Worm (Caenorhabditis elegans) whole organism, L3 larva: ENCODE results near the gene srh-251.

Experiments
- ceh-16 ChIP-seq: sonication (generic microtip); optimal IDR thresholded peaks from 2 replicates; lab custom pipeline; 2017; ENCODE audit warnings: missing biosample characterization, missing genetic modification characterization
- elt-3 ChIP-seq, 3 experiments: fragments of 150-350 bp in 1 of 3; sonication (generic microtip) in 2 of 3; optimal IDR thresholded peaks; 2 replicates in 2 of 3; 4 replicates in 1 of 3; lab custom pipeline; 2014 to 2017; ENCODE audit warnings: missing biosample characterization in 3 of 3, missing genetic modification characterization in 3 of 3
- lin-15B ChIP-seq: fragments of 150-350 bp; optimal IDR thresholded peaks from 2 replicates; lab custom pipeline; 2014; ENCODE audit warnings: missing biosample characterization, missing genetic modification characterization
- mdl-1 ChIP-seq: fragments of 150-350 bp; optimal IDR thresholded peaks from 2 replicates; lab custom pipeline; 2014; ENCODE audit warnings: missing biosample characterization, missing genetic modification characterization
- nhr-11 ChIP-seq: fragments of 150-350 bp; optimal IDR thresholded peaks from 2 replicates; lab custom pipeline; 2014; ENCODE audit warnings: missing biosample characterization, missing genetic modification characterization
- nhr-12 ChIP-seq: fragments of 150-350 bp; optimal IDR thresholded peaks from 2 replicates; lab custom pipeline; 2014; ENCODE audit warnings: missing biosample characterization, missing genetic modification characterization
- nhr-28 ChIP-seq: fragments of 150-350 bp; optimal IDR thresholded peaks from 2 replicates; lab custom pipeline; 2014; ENCODE audit warnings: missing biosample characterization, missing genetic modification characterization
- nhr-43 ChIP-seq: sonication (generic microtip); optimal IDR thresholded peaks from 2 replicates; lab custom pipeline; 2016; ENCODE audit warnings: mild to moderate bottlenecking, missing genetic modification characterization, missing compliant biosample characterization; ENCODE audit not compliant: poor library complexity, severe bottlenecking
- pha-4 ChIP-seq: fragments of 150-350 bp; optimal IDR thresholded peaks from 2 replicates; lab custom pipeline; 2014; ENCODE audit warnings: missing biosample characterization, missing genetic modification reagents, missing genetic modification characterization
- pqm-1 ChIP-seq: fragments of 150-350 bp; optimal IDR thresholded peaks from 2 replicates; lab custom pipeline; 2017; ENCODE audit warnings: missing biosample characterization, missing genetic modification characterization, inconsistent platforms
- snpc-4 ChIP-seq: fragments of 150-350 bp; optimal IDR thresholded peaks from 2 replicates; lab custom pipeline; 2014; ENCODE audit warnings: missing biosample characterization, missing genetic modification characterization
- unc-39 ChIP-seq: sonication (generic microtip); optimal IDR thresholded peaks from 4 replicates; lab custom pipeline; 2017; ENCODE audit warnings: missing biosample characterization, missing genetic modification characterization
- unc-62 ChIP-seq: fragments of 150-350 bp; sonication (generic microtip); optimal IDR thresholded peaks from 4 replicates; lab custom pipeline; 2014; ENCODE audit warnings: missing biosample characterization, missing genetic modification reagents, missing genetic modification characterization
- zag-1 ChIP-seq: fragments of 150-350 bp; optimal IDR thresholded peaks from 2 replicates; lab custom pipeline; 2014; ENCODE audit warnings: missing biosample characterization, missing genetic modification characterization

DNA sequence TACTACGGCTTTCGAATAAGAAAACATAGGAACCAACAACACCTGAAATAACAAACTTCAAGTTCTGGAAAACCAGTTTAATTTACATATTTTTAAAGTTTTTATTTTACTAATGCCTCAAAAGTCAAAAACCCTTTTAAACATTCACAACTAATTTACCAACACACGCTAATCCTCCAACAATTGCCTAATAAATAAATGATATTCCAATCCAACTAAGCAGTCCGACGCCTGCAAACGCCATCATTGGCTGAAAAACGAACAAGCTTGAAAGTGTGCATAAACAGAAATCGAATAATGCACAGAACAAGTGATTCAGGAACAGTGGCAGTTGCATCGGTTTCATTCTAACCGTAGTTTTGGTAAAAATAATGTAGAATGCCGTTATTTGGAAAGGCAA lies 11.9 kb downstream of the srh-251 start:
- TF ChIP-seq unc-62 (no peak), mdl-1 (tag; lab: Kevin White, UChicago) (no peak), pqm-1 (tag; lab: Kevin White, UChicago) (no peak), zag-1 (tag; lab: Kevin White, UChicago) (no peak), nhr-12 (tag; lab: Kevin White, UChicago) (no peak), nhr-43 (tag; lab: Kevin White, UChicago) (no peak), nhr-28 (tag; lab: Kevin White, UChicago) (no peak), nhr-11 (tag; lab: Kevin White, UChicago) (no peak), pha-4 (tag; lab: Kevin White, UChicago) (no peak), lin-15B (tag; lab: Kevin White, UChicago) (no peak), ceh-16 (tag; lab: Kevin White, UChicago) (no peak), unc-39 (no peak), elt-3 (tag; optimal IDR thresholded peaks at IDR 0.05; lab: Kevin White, UChicago) (no peak), snpc-4 (no peak)
